Worm (Caenorhabditis elegans) whole organism, L4/young adult: ENCODE results near the gene idpb-5.

ENCODE experiments used
- W03F9.2 ChIP-seq: fragments of 150-350 bp; optimal IDR thresholded peaks from 2 replicates; lab custom pipeline; 2014; ENCODE audit warnings: missing biosample characterization, missing genetic modification characterization
- dao-5 ChIP-seq: sonication (generic microtip); optimal IDR thresholded peaks from 2 replicates; lab custom pipeline; 2016; ENCODE audit warnings: missing genotype, missing genetic modification characterization, moderate library complexity, missing compliant biosample characterization
- him-1 ChIP-seq: sonication (generic microtip); optimal IDR thresholded peaks from 2 replicates; lab custom pipeline; 2016; ENCODE audit warnings: missing genotype, missing genetic modification reagents, missing genetic modification characterization, missing compliant biosample characterization

ce11 chrV:11887988-11888499 is 48.7 kb downstream of the idpb-5 start, which contains the start of gene adh-1:
- TF ChIP-seq W03F9.2 (tag; lab: Kevin White, UChicago) = no peak
- no peak for TF ChIP-seq him-1 (tag; lab: Kevin White, UChicago)
- no peak for TF ChIP-seq dao-5
